Worm (Caenorhabditis elegans): Measurements from ENCODE around the gene ocam-1.
A peak's percentile ranks its signal among the peaks of the same experiment; 100 is the strongest.

The ocam-1 gene

DNA sequence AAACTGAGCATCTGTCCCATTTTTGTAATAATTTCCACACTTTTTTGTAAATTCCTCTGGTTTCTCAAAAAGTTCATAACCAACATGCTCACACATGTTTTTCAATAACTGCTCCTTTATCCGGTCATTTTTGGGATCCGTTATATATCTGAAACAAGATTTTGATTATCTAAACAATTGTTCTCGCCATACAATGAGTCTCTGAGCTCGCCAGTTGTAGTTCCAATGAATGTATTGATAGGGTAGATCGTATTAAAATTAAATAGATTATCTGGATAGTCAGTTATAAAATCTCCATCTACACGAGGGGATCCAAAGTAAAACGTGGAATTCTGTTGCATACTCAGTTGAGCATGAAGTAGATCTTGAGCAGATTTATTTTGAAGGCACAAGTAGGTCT is 9.0 kb upstream of the ocam-1 start:
- TF ChIP-seq pax-1 (tag; optimal IDR thresholded peaks at IDR 0.05): no peak
- TF ChIP-seq ets-4 (tag; optimal IDR thresholded peaks at IDR 0.05): no peak
- TF ChIP-seq madf-2 (tag; optimal IDR thresholded peaks at IDR 0.05): no peak
- TF ChIP-seq unc-42 (tag; optimal IDR thresholded peaks at IDR 0.05): no peak
- TF ChIP-seq ceh-22 (tag; optimal IDR thresholded peaks at IDR 0.05): no peak
- TF ChIP-seq hlh-30 (tag; optimal IDR thresholded peaks at IDR 0.05; ENCODE audit: insufficient read depth): no peak
- no peak for TF ChIP-seq fkh-6 (tag; optimal IDR thresholded peaks at IDR 0.05)
- no peak for TF ChIP-seq ahr-1 (tag; optimal IDR thresholded peaks at IDR 0.05)

- TF ChIP-seq sox-2 (GFP tag; IDR thresholded peaks at IDR 0.05): no peak
- no peak for TF ChIP-seq pha-4 (tag; optimal IDR thresholded peaks at IDR 0.05)
- TF ChIP-seq ets-4 (tag; optimal IDR thresholded peaks at IDR 0.05): no peak
- TF ChIP-seq elt-2 (tag; optimal IDR thresholded peaks at IDR 0.05): peak; percentile 55
- TF ChIP-seq tbx-2 (tag; optimal IDR thresholded peaks at IDR 0.05): no peak
- TF ChIP-seq hlh-6 (tag; optimal IDR thresholded peaks at IDR 0.05): no peak
Observed at ce11 chrV:14175216-14175615, 7.7 kb upstream of the ocam-1 start, which contains the start of gene cest-2.2. Gene cest-2.2, minus strand, starts transcription at chrV:14175355.

- TF ChIP-seq ceh-24 (tag; optimal IDR thresholded peaks at IDR 0.05) (no peak), che-1 (tag; optimal IDR thresholded peaks at IDR 0.05) (no peak), lim-6 (tag; optimal IDR thresholded peaks at IDR 0.05) (no peak), ets-4 (tag; optimal IDR thresholded peaks at IDR 0.05) (no peak), ceh-14 (tag; optimal IDR thresholded peaks at IDR 0.05) (no peak), odd-2 (tag; optimal IDR thresholded peaks at IDR 0.05) (no peak), hlh-8 (tag; optimal IDR thresholded peaks at IDR 0.05) (no peak), hlh-30 (tag; optimal IDR thresholded peaks at IDR 0.05; ENCODE audit: insufficient read depth) (no peak), ceh-34 (tag; optimal IDR thresholded peaks at IDR 0.05) (no peak), fkh-10 (GFP tag; optimal IDR thresholded peaks at IDR 0.05) (no peak)
Observed at ce11 chrV:14171284-14171683, 3.8 kb upstream of the ocam-1 start, which contains the start of gene cest-2.1. Gene cest-2.1, minus strand, starts transcription at chrV:14171481.

DNA sequence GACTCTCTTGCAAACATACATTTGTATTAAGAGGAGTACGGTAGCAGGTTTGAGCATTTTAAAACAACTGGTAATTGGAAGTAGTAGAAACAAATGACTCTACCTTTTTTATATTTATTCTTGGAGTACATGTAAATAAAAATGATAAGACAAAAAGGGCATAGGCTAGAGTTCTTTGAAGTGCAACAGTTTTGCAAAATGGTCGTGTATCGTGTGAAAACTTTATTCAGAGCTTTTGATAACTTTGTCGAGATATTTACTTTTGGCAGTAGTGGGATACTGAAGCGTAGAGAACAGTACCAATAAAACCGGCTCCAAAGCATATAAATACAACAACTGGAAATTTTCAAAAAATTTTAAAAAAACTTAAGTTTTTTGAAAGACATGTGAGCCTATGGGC is 899 bp downstream of the ocam-1 start, which contains the start of gene cest-1.1:
cest-1.1 (minus strand) TSS at position 101 of the 400 bp plus-strand sequence.
- TF ChIP-seq pros-1 (tag; optimal IDR thresholded peaks at IDR 0.05): no peak
- TF ChIP-seq fkh-10 (GFP tag; optimal IDR thresholded peaks at IDR 0.05): no peak
- no peak for TF ChIP-seq nhr-232 (tag; optimal IDR thresholded peaks at IDR 0.05)
- no peak for TF ChIP-seq ets-4 (tag; optimal IDR thresholded peaks at IDR 0.05)
- TF ChIP-seq ceh-18 (tag; optimal IDR thresholded peaks at IDR 0.05): no peak
- TF ChIP-seq fax-1 (tag; optimal IDR thresholded peaks at IDR 0.05): no peak
- TF ChIP-seq pha-4 (tag; optimal IDR thresholded peaks at IDR 0.05): no peak
- TF ChIP-seq Y22D7AL.16 (tag; optimal IDR thresholded peaks at IDR 0.05): no peak
- no peak for TF ChIP-seq ceh-14 (tag; optimal IDR thresholded peaks at IDR 0.05)
- no peak for TF ChIP-seq hlh-13 (GFP tag; optimal IDR thresholded peaks at IDR 0.05)

ce11 chrV:14165745-14166144 is 1.8 kb downstream of the ocam-1 start:
- no peak for TF ChIP-seq C08G9.2 (tag; optimal IDR thresholded peaks at IDR 0.05)
- TF ChIP-seq elt-4 (tag; optimal IDR thresholded peaks at IDR 0.05): no peak
- TF ChIP-seq ahr-1 (tag; optimal IDR thresholded peaks at IDR 0.05): no peak
- TF ChIP-seq ceh-45 (GFP tag; IDR thresholded peaks at IDR 0.05): no peak
- no peak for TF ChIP-seq pat-9 (tag; optimal IDR thresholded peaks at IDR 0.05)
- TF ChIP-seq ets-4 (tag; optimal IDR thresholded peaks at IDR 0.05): no peak
- TF ChIP-seq npax-4 (tag; optimal IDR thresholded peaks at IDR 0.05): no peak
- TF ChIP-seq ceh-2 (tag; optimal IDR thresholded peaks at IDR 0.05): no peak
- no peak for TF ChIP-seq odd-2 (tag; optimal IDR thresholded peaks at IDR 0.05)
- no peak for TF ChIP-seq hlh-15 (tag; optimal IDR thresholded peaks at IDR 0.05)
- no peak for TF ChIP-seq nfya-1 (tag; optimal IDR thresholded peaks at IDR 0.05)
- TF ChIP-seq ceh-9 (tag; optimal IDR thresholded peaks at IDR 0.05): no peak
- no peak for TF ChIP-seq sdc-2 (tag; optimal IDR thresholded peaks at IDR 0.05)
- TF ChIP-seq ztf-16 (tag; optimal IDR thresholded peaks at IDR 0.05): no peak
